Worm (Caenorhabditis elegans): ENCODE results near the gene mtl-2.

DNA sequence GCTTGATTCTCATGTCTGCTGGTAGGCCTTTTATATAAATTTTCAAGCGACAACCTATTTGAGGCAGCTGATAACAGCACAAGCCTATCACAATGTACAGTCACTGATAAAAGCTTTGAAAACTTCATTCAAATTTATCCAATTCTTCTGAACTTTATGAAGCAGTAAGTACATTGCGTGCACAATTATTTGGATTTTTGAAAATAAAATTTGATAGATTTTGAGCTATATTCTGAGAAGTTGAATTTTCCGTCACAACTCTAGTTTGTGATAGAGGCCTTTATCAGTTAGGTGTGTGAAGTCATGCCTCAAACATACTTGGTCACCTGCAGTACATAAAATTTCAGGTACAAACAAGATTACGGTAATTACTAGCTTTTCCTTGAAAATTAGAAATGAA, at the start of gene mtl-2, which contains the start of gene T08G5.1:
- TF ChIP-seq cog-1 (tag; optimal IDR thresholded peaks at IDR 0.05) (no peak), ref-1 (GFP tag; conservative IDR thresholded peaks at IDR 0.05) (no peak), flt-1 (GFP tag; IDR thresholded peaks at IDR 0.05) (no peak), T22C8.4 (GFP tag; IDR thresholded peaks at IDR 0.05) (no peak), tab-1 (GFP tag; IDR thresholded peaks at IDR 0.05) (no peak), ztf-29 (GFP tag; IDR thresholded peaks at IDR 0.05) (no peak), ztf-23 (GFP tag; IDR thresholded peaks at IDR 0.05) (no peak), klf-2 (GFP tag; conservative IDR thresholded peaks at IDR 0.05) (no peak)
